Worm (Caenorhabditis elegans): ENCODE data around the gene str-208.

DNA sequence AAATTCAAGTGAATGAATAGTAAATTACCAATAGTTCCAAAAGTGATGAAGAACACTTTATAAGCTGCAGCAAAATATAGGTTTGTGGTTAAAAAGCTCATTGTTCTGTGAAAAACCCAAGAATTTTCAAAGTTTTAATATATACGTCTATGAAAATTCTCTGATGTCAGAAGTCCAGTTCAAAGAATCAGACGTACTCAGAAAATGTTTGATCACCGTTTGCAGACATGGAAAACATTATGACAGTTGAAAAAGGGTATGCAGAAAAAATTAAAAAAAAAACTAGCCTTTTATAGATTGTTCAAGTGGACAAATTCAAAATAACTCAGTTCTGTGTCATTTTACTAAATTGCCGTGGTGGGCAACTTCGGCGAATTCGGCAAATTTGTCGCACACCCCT, 18.0 kb downstream of the str-208 start, which contains the start of gene srsx-10:
- TF ChIP-seq ama-1 (optimal IDR thresholded peaks at IDR 0.05) (no peak), B0310.2 (tag; optimal IDR thresholded peaks at IDR 0.05) (no peak), flt-1 (GFP tag; IDR thresholded peaks at IDR 0.05) (no peak), tbx-11 (GFP tag; IDR thresholded peaks at IDR 0.05) (no peak), aly-1 (tag; optimal IDR thresholded peaks at IDR 0.05) (no peak), hmbx-1 (tag; optimal IDR thresholded peaks at IDR 0.05) (no peak), ceh-36 (tag; optimal IDR thresholded peaks at IDR 0.05) (no peak), F13C5.2 (tag; optimal IDR thresholded peaks at IDR 0.05) (no peak), tbx-37 (GFP tag; conservative IDR thresholded peaks at IDR 0.05) (no peak), scrt-1 (GFP tag; IDR thresholded peaks at IDR 0.05) (no peak), hnd-1 (tag; optimal IDR thresholded peaks at IDR 0.05) (no peak)

All from whole organism, early embryonic.